Worm (Caenorhabditis elegans): ENCODE measurements around the gene F13D11.4.
A peak's percentile ranks its signal among the peaks of the same experiment; 100 is the strongest.

The F13D11.4 gene

DNA sequence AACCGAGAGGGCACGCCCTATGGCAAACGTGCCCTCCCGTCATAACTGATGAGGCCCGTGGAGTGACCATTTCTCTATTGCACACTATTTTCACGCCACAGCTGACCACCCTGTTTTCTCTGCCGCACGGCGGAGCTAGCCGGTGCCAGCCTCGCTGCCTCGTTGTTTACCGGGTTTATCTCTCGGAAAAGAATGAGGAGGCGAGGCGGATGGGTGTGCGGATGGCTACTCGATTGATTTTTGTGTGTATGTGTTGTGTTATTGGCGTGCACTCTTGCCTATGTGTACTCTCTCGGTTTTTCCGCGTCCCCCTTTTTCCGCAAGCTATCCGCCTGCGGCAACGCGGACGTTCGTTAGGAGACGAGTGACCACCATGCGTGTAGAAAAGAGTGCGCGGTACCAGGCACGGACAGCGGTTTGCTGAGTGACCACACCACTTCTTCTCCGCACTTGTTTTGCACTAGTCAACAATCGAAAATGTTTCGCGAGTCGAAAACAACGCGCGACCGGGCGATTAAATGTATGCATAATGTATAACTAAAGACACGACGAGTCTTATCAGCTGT lies 22.5 kb downstream of the F13D11.4 start:
- no peak for TF ChIP-seq hnd-1 (tag; optimal IDR thresholded peaks at IDR 0.05)
- TF ChIP-seq B0310.2 (tag; optimal IDR thresholded peaks at IDR 0.05), result peak; percentile 74
- TF ChIP-seq tbx-11 (GFP tag; IDR thresholded peaks at IDR 0.05), result 0 out of 2 replicates have a peak, but pooled peaks have one; percentile 50
- no peak for TF ChIP-seq hmbx-1 (tag; optimal IDR thresholded peaks at IDR 0.05)
- no peak for TF ChIP-seq pes-1 (GFP tag; IDR thresholded peaks at IDR 0.05)
- TF ChIP-seq tbx-37 (GFP tag; conservative IDR thresholded peaks at IDR 0.05), result no peak
- peak; percentile 6; the same call in 1 of the 2 replicates for TF ChIP-seq scrt-1 (GFP tag; IDR thresholded peaks at IDR 0.05)
- TF ChIP-seq tra-4 (tag; optimal IDR thresholded peaks at IDR 0.05), result no peak
- peak; percentile 80 for TF ChIP-seq F13C5.2 (tag; optimal IDR thresholded peaks at IDR 0.05)
- 0 out of 2 replicates have a peak, but pooled peaks have one; percentile 36 for TF ChIP-seq sea-1 (GFP tag; conservative IDR thresholded peaks at IDR 0.05)
- TF ChIP-seq ceh-36 (tag; optimal IDR thresholded peaks at IDR 0.05), result no peak
- TF ChIP-seq ceh-13 (GFP tag; optimal IDR thresholded peaks at IDR 0.05), result peak; percentile 26
- peak; percentile 60 for TF ChIP-seq flt-1 (GFP tag; IDR thresholded peaks at IDR 0.05)
- TF ChIP-seq aly-1 (tag; optimal IDR thresholded peaks at IDR 0.05), result peak; percentile 77
- TF ChIP-seq hmg-4 (GFP tag; optimal IDR thresholded peaks at IDR 0.05), result peak; percentile 94
- TF ChIP-seq ama-1 (optimal IDR thresholded peaks at IDR 0.05), result no peak
- TF ChIP-seq ets-7 (tag; optimal IDR thresholded peaks at IDR 0.05), result peak; percentile 76

DNA sequence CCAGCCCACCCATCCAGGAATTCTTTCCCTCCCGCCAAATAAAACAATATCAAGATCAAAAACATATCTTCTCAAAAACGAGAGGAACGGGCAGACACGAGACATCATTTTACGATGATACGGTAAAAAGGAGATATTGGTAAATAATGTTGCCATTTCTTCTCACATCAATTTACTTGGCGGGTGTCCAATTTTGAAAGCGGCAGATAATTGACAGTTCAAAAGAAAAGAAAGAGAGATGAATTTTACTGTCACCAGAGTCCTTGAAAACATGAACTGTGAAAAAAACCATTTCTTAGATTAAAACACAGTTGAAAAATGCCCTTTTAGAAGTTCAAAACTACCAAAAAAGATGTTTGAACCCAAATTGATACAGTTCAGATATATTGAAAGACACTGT lies 23.9 kb downstream of the F13D11.4 start:
- TF ChIP-seq ceh-13 (GFP tag; optimal IDR thresholded peaks at IDR 0.05) (no peak), pes-1 (GFP tag; IDR thresholded peaks at IDR 0.05) (no peak), F13C5.2 (tag; optimal IDR thresholded peaks at IDR 0.05) (no peak), scrt-1 (GFP tag; IDR thresholded peaks at IDR 0.05) (no peak), ama-1 (optimal IDR thresholded peaks at IDR 0.05) (no peak), sea-1 (GFP tag; conservative IDR thresholded peaks at IDR 0.05) (no peak), hmg-4 (GFP tag; optimal IDR thresholded peaks at IDR 0.05) (no peak), tra-4 (tag; optimal IDR thresholded peaks at IDR 0.05) (no peak), tbx-37 (GFP tag; conservative IDR thresholded peaks at IDR 0.05) (no peak), hnd-1 (tag; optimal IDR thresholded peaks at IDR 0.05) (no peak), ets-7 (tag; optimal IDR thresholded peaks at IDR 0.05) (no peak), tbx-11 (GFP tag; IDR thresholded peaks at IDR 0.05) (no peak), hmbx-1 (tag; optimal IDR thresholded peaks at IDR 0.05) (no peak), ceh-36 (tag; optimal IDR thresholded peaks at IDR 0.05) (no peak), B0310.2 (tag; optimal IDR thresholded peaks at IDR 0.05) (no peak), aly-1 (tag; optimal IDR thresholded peaks at IDR 0.05) (no peak)

DNA sequence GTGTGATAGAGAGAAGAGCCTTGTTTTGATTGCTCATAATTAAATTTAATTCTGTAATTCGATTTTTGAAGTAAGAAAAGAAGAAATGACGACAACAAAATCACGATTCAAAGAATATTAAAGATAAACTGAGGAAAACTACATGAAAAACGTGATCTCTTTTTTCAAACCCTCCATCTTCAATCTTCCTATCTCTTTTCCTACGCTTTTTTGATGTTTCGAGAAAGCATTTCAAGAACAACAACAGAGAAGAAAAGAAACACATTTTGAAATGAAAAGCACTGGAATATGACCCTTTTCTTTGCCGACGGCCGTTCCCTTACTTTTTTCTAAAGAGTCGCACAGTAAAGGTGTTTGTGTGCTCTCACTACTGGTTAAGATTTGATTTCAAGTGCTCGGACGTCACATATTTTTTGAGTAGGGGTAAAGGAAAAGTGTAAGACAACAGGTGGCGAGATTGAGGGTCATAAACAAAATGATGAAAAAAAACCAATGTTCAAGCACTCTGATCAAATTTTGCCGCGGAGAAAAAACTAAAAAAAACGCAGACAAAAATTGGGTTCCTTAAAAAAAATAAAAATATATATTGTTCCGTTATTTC lies 28.6 kb downstream of the F13D11.4 start, which contains the start of gene F13D11.3:
Gene F13D11.3, minus strand, starts transcription at position 51 of the 601 bp plus-strand sequence.
- no peak for TF ChIP-seq pes-1 (GFP tag; IDR thresholded peaks at IDR 0.05)
- TF ChIP-seq tbx-11 (GFP tag; IDR thresholded peaks at IDR 0.05), result no peak
- TF ChIP-seq F13C5.2 (tag; optimal IDR thresholded peaks at IDR 0.05), result no peak
- TF ChIP-seq ama-1 (optimal IDR thresholded peaks at IDR 0.05), result no peak
- no peak for TF ChIP-seq tra-4 (tag; optimal IDR thresholded peaks at IDR 0.05)
- TF ChIP-seq hnd-1 (tag; optimal IDR thresholded peaks at IDR 0.05), result no peak
- TF ChIP-seq aly-1 (tag; optimal IDR thresholded peaks at IDR 0.05), result no peak
- no peak for TF ChIP-seq scrt-1 (GFP tag; IDR thresholded peaks at IDR 0.05)
- TF ChIP-seq ceh-13 (GFP tag; optimal IDR thresholded peaks at IDR 0.05), result no peak
- no peak for TF ChIP-seq flt-1 (GFP tag; IDR thresholded peaks at IDR 0.05)
- TF ChIP-seq tbx-37 (GFP tag; conservative IDR thresholded peaks at IDR 0.05), result no peak
- TF ChIP-seq hmbx-1 (tag; optimal IDR thresholded peaks at IDR 0.05), result no peak
- no peak for TF ChIP-seq B0310.2 (tag; optimal IDR thresholded peaks at IDR 0.05)
- TF ChIP-seq ceh-36 (tag; optimal IDR thresholded peaks at IDR 0.05), result no peak
- no peak for TF ChIP-seq hmg-4 (GFP tag; optimal IDR thresholded peaks at IDR 0.05)

DNA sequence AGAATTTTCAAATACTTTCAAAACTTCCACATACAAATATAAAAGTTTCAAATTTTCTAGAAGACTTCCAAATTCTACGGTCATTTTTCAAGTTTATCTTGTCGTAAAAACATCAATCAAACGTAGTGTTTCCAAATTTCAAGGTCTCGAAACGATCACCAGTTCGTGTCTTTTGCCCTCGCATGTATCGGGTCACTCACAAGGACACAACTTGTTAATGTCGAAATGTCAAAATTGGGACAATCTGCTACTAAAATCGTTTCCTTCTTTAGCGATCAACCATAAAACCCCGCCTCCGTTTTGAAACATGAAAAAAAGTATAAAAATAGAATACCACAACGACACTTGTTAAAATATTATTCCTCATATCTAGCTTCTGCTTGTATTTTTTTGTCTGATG lies 31.1 kb downstream of the F13D11.4 start:
- TF ChIP-seq hnd-1 (tag; optimal IDR thresholded peaks at IDR 0.05) (no peak), hmbx-1 (tag; optimal IDR thresholded peaks at IDR 0.05) (no peak)

DNA sequence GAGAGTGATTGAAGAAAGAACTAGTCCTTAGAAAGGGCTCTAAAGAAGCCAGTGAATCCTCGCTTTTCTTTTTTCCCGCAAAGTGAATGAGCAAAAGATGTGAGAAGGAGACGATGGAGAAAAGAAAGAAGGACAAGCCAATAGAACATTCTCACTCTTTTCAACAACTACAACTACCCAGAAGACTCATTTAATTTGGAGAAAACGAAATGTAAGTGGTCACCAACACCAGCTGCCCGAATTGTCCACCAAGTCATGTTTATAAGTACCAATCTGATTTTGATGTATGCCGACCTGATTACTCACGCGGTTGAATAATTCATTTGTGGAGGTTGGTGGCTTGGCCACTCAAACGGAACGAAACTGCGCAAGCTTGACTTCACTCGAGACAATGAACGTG lies 32.0 kb downstream of the F13D11.4 start:
- TF ChIP-seq hnd-1 (tag; optimal IDR thresholded peaks at IDR 0.05) (no peak), flt-1 (GFP tag; IDR thresholded peaks at IDR 0.05) (no peak), hmg-4 (GFP tag; optimal IDR thresholded peaks at IDR 0.05) (no peak), ceh-13 (GFP tag; optimal IDR thresholded peaks at IDR 0.05) (no peak), B0310.2 (tag; optimal IDR thresholded peaks at IDR 0.05) (no peak), tbx-37 (GFP tag; conservative IDR thresholded peaks at IDR 0.05) (no peak), F13C5.2 (tag; optimal IDR thresholded peaks at IDR 0.05) (no peak), ama-1 (optimal IDR thresholded peaks at IDR 0.05) (no peak)

DNA sequence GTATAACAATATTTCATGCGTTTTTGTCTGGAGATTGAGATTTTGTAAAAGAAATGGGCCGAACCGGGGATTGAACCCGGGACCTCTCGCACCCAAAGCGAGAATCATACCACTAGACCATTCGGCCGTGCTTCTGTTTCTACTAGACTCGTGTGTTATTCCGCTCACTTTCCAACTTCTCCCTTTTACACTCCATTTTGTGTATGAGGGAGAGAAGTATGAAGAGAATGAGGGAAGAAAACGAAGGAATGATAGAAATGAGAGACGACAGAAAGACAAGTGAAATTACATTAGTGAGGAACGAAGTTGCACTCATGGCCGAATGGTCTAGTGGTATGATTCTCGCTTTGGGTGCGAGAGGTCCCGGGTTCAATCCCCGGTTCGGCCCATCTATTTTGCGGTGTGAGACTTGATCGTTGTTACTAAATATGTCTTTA lies 33.4 kb downstream of the F13D11.4 start:
- TF ChIP-seq hmg-4 (GFP tag; optimal IDR thresholded peaks at IDR 0.05), result peak; percentile 88
- peak; percentile 46 for TF ChIP-seq ceh-13 (GFP tag; optimal IDR thresholded peaks at IDR 0.05)
- peak; percentile 89 for TF ChIP-seq tbx-11 (GFP tag; IDR thresholded peaks at IDR 0.05)
- TF ChIP-seq B0310.2 (tag; optimal IDR thresholded peaks at IDR 0.05), result peak; percentile 66
- peak; percentile 85 for TF ChIP-seq pes-1 (GFP tag; IDR thresholded peaks at IDR 0.05)
- peak; percentile 88 for TF ChIP-seq scrt-1 (GFP tag; IDR thresholded peaks at IDR 0.05)
- peak; percentile 60 for TF ChIP-seq ets-7 (tag; optimal IDR thresholded peaks at IDR 0.05)
- peak; percentile 88 for TF ChIP-seq sea-1 (GFP tag; conservative IDR thresholded peaks at IDR 0.05)
- peak; percentile 68 for TF ChIP-seq ceh-36 (tag; optimal IDR thresholded peaks at IDR 0.05)
- peak; percentile 96 for TF ChIP-seq F13C5.2 (tag; optimal IDR thresholded peaks at IDR 0.05)
- TF ChIP-seq flt-1 (GFP tag; IDR thresholded peaks at IDR 0.05), result peak; percentile 54
- no peak for TF ChIP-seq ama-1 (optimal IDR thresholded peaks at IDR 0.05)
- TF ChIP-seq hmbx-1 (tag; optimal IDR thresholded peaks at IDR 0.05), result peak; percentile 21
- TF ChIP-seq aly-1 (tag; optimal IDR thresholded peaks at IDR 0.05), result peak; percentile 39
- peak; percentile 84 for TF ChIP-seq hnd-1 (tag; optimal IDR thresholded peaks at IDR 0.05)
- peak; percentile 24 for TF ChIP-seq tra-4 (tag; optimal IDR thresholded peaks at IDR 0.05)
- peak; percentile 76 for TF ChIP-seq tbx-37 (GFP tag; conservative IDR thresholded peaks at IDR 0.05)

DNA sequence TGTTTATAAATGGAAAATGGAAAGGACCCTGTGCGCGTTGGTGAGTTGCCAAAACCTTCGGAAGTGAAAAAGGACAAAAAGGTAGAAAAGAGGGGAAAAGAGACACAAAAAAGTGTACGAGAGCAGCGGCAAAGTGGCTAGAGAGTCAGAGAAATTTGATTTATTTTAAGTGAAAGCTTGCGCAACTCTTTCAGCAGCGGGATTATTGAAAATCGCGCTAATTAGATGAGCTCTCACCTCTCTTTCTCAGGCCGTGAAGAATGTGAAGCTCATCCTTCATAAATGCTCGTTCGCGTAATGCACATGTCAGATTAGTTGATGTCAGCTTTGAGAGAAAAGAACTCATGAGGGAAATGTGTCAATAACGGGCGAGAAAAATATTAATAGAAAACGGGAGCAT lies 35.4 kb downstream of the F13D11.4 start:
- TF ChIP-seq flt-1 (GFP tag; IDR thresholded peaks at IDR 0.05) (no peak), B0310.2 (tag; optimal IDR thresholded peaks at IDR 0.05) (no peak), sea-1 (GFP tag; conservative IDR thresholded peaks at IDR 0.05) (no peak), ets-7 (tag; optimal IDR thresholded peaks at IDR 0.05) (no peak), pes-1 (GFP tag; IDR thresholded peaks at IDR 0.05) (no peak), hnd-1 (tag; optimal IDR thresholded peaks at IDR 0.05) (no peak), scrt-1 (GFP tag; IDR thresholded peaks at IDR 0.05) (no peak), hmg-4 (GFP tag; optimal IDR thresholded peaks at IDR 0.05) (no peak), aly-1 (tag; optimal IDR thresholded peaks at IDR 0.05) (no peak), ama-1 (optimal IDR thresholded peaks at IDR 0.05) (no peak), ceh-13 (GFP tag; optimal IDR thresholded peaks at IDR 0.05) (no peak)

All from whole organism, early embryonic.